Worm (Caenorhabditis elegans) whole organism, L4 larva: ENCODE data around the gene str-252.

Experiments
- F44E2.7 ChIP-seq: fragments of 200-800 bp; sonication (Bioruptor generic); IDR thresholded peaks from 2 replicates; pipeline ENCODE4 v2.1.2; 2022; ENCODE audit warnings: missing genetic modification characterization, missing compliant biosample characterization
- T20F7.1 ChIP-seq: fragments of 200-800 bp; sonication (Bioruptor generic); optimal IDR thresholded peaks from 2 replicates; lab custom pipeline; 2018; ENCODE audit warnings: mild to moderate bottlenecking, missing genetic modification characterization, missing compliant biosample characterization
- Y5F2A.4 ChIP-seq: fragments of 200-800 bp; sonication (Bioruptor generic); optimal IDR thresholded peaks from 2 replicates; lab custom pipeline; 2018; ENCODE audit warnings: mild to moderate bottlenecking, missing genetic modification characterization, missing compliant biosample characterization
- ZK546.5 ChIP-seq, 2 experiments: sonication (generic microtip); optimal IDR thresholded peaks; 2 replicates each; lab custom pipeline; 2017; ENCODE audit warnings: missing biosample characterization in 2 of 2, missing genetic modification characterization in 2 of 2
- aha-1 ChIP-seq: fragments of 150-350 bp; peaks from one replicate; lab custom pipeline; 2014; ENCODE audit warnings: missing biosample characterization, missing genetic modification characterization
- arid-1 ChIP-seq: fragments of 200-800 bp; sonication (Bioruptor generic); conservative IDR thresholded peaks from 2 replicates; pipeline ENCODE4 v1.3.6; 2022; ENCODE audit warnings: missing genetic modification reagents, missing genetic modification characterization, missing compliant biosample characterization
- attf-4 ChIP-seq: sonication (generic microtip); optimal IDR thresholded peaks from 3 replicates; lab custom pipeline; 2017; ENCODE audit warnings: missing biosample characterization, missing genetic modification characterization
- ceh-20 ChIP-seq: fragments of 200-800 bp; sonication (Bioruptor generic); IDR thresholded peaks from 2 replicates; pipeline ENCODE4 v1.3.6; 2022; ENCODE audit warnings: missing genetic modification reagents, missing genetic modification characterization, missing compliant biosample characterization
- ceh-44 ChIP-seq: fragments of 200-800 bp; sonication (Bioruptor generic); IDR thresholded peaks from 2 replicates; pipeline ENCODE4 v1.3.6; 2022; ENCODE audit warnings: missing genetic modification reagents, missing genetic modification characterization, missing compliant biosample characterization
- ces-1 ChIP-seq: fragments of 150-350 bp; sonication (generic microtip); optimal IDR thresholded peaks from 4 replicates; lab custom pipeline; 2014; ENCODE audit warnings: missing biosample characterization, missing genetic modification reagents, missing genetic modification characterization
- cey-2 ChIP-seq: sonication (generic microtip); optimal IDR thresholded peaks from 3 replicates; lab custom pipeline; 2017; ENCODE audit warnings: missing genetic modification characterization, mild to moderate bottlenecking, missing compliant biosample characterization, antibody characterized with exemption, borderline replicate concordance; ENCODE audit not compliant: insufficient read depth
- daf-12 ChIP-seq: fragments of 150-350 bp; optimal IDR thresholded peaks from 2 replicates; lab custom pipeline; 2014; ENCODE audit warnings: missing biosample characterization, missing genetic modification reagents, missing genetic modification characterization
- daf-16 ChIP-seq, 3 experiments: sonication (generic microtip); optimal IDR thresholded peaks; 2 replicates each; lab custom pipeline; 2016 to 2017; ENCODE audit warnings: missing genetic modification characterization in 3 of 3, missing genetic modification reagents in 3 of 3, mild to moderate bottlenecking in 2 of 3, missing compliant biosample characterization in 2 of 3, missing biosample characterization in 1 of 3, moderate library complexity in 1 of 3
- daf-8 ChIP-seq: fragments of 200-800 bp; sonication (Bioruptor generic); IDR thresholded peaks from 2 replicates; pipeline ENCODE4 v1.3.6; 2022; ENCODE audit warnings: missing genetic modification characterization, missing compliant biosample characterization
- dmd-8 ChIP-seq: fragments of 200-800 bp; sonication (Bioruptor generic); IDR thresholded peaks from 2 replicates; pipeline ENCODE4 v1.3.6; 2022; ENCODE audit warnings: missing genetic modification characterization, missing compliant biosample characterization
- duxl-1 ChIP-seq: sonication (generic microtip); optimal IDR thresholded peaks from 2 replicates; lab custom pipeline; 2016; ENCODE audit warnings: mild to moderate bottlenecking, missing genetic modification characterization, moderate library complexity, missing compliant biosample characterization; ENCODE audit not compliant: poor library complexity
- dve-1 ChIP-seq: sonication (generic microtip); optimal IDR thresholded peaks from 2 replicates; lab custom pipeline; 2017; ENCODE audit warnings: antibody characterized with exemption, mild to moderate bottlenecking, missing genetic modification characterization, missing compliant biosample characterization; ENCODE audit not compliant: insufficient read depth
- egl-27 ChIP-seq: sonication (generic microtip); optimal IDR thresholded peaks from 3 replicates; lab custom pipeline; 2017; ENCODE audit warnings: missing biosample characterization, missing genetic modification reagents, missing genetic modification characterization
- fos-1 ChIP-seq: fragments of 150-350 bp; optimal IDR thresholded peaks from 2 replicates; lab custom pipeline; 2014; ENCODE audit warnings: missing biosample characterization, missing genetic modification characterization
- gei-8 ChIP-seq: fragments of 200-800 bp; sonication (Bioruptor generic); optimal IDR thresholded peaks from 2 replicates; lab custom pipeline; 2018; ENCODE audit warnings: mild to moderate bottlenecking, missing genetic modification characterization, missing compliant biosample characterization
- hif-1 ChIP-seq, 2 experiments: sonication (generic microtip); optimal IDR thresholded peaks; 2 replicates each; lab custom pipeline; 2016 to 2017; ENCODE audit warnings: missing compliant biosample characterization in 2 of 2, missing genetic modification characterization in 2 of 2, missing genetic modification reagents in 2 of 2, missing genotype in 2 of 2, mild to moderate bottlenecking in 1 of 2
- hlh-11 ChIP-seq: fragments of 200-800 bp; sonication (Bioruptor generic); optimal IDR thresholded peaks from 2 replicates; lab custom pipeline; 2018; ENCODE audit warnings: mild to moderate bottlenecking, missing genetic modification characterization, missing compliant biosample characterization
- jun-1 ChIP-seq: fragments of 150-350 bp; optimal IDR thresholded peaks from 2 replicates; lab custom pipeline; 2014; ENCODE audit warnings: missing biosample characterization, missing genetic modification reagents, missing genetic modification characterization
- lim-7 ChIP-seq: fragments of 200-800 bp; sonication (Bioruptor generic); IDR thresholded peaks from 2 replicates; pipeline ENCODE4 v1.3.6; 2022; ENCODE audit warnings: missing genetic modification characterization, missing compliant biosample characterization
- lin-1 ChIP-seq: fragments of 200-800 bp; sonication (Bioruptor generic); IDR thresholded peaks from 2 replicates; pipeline ENCODE4 v1.3.6; 2022; ENCODE audit warnings: missing genetic modification reagents, missing genetic modification characterization, missing compliant biosample characterization
- lin-29 ChIP-seq: fragments of 200-800 bp; sonication (Bioruptor generic); IDR thresholded peaks from 2 replicates; pipeline ENCODE4 v1.3.6; 2022; ENCODE audit warnings: missing genetic modification reagents, missing genetic modification characterization, missing compliant biosample characterization
- lin-39 ChIP-seq: fragments of 150-350 bp; optimal IDR thresholded peaks from 2 replicates; lab custom pipeline; 2014; ENCODE audit warnings: missing biosample characterization, missing genetic modification reagents, missing genetic modification characterization
- lsy-2 ChIP-seq, 2 experiments: fragments of 150-350 bp in 1 of 2; sonication (generic microtip) in 1 of 2; optimal IDR thresholded peaks; 2 replicates each; lab custom pipeline; 2014 to 2017; ENCODE audit warnings: missing biosample characterization in 2 of 2, missing genetic modification characterization in 2 of 2
- madf-9 ChIP-seq: fragments of 200-800 bp; sonication (Bioruptor generic); conservative IDR thresholded peaks from 2 replicates; pipeline ENCODE4 v1.3.6; 2022; ENCODE audit warnings: missing genetic modification reagents, missing genetic modification characterization, missing compliant biosample characterization
- mdl-1 ChIP-seq, 2 experiments: fragments of 150-350 bp in 1 of 2; sonication (generic microtip) in 1 of 2; optimal IDR thresholded peaks; 2 replicates each; lab custom pipeline; 2014 to 2017; ENCODE audit warnings: missing biosample characterization in 2 of 2, missing genetic modification characterization in 2 of 2
- mes-2 ChIP-seq: sonication (generic microtip); optimal IDR thresholded peaks from 2 replicates; lab custom pipeline; 2016; ENCODE audit warnings: missing genotype, mild to moderate bottlenecking, missing genetic modification characterization, missing compliant biosample characterization; ENCODE audit not compliant: poor library complexity, severe bottlenecking
- mxl-2 ChIP-seq: fragments of 200-800 bp; sonication (Bioruptor generic); conservative IDR thresholded peaks from 2 replicates; pipeline ENCODE4 v1.3.6; 2022; ENCODE audit warnings: missing genetic modification reagents, missing genetic modification characterization, missing compliant biosample characterization
- nhr-11 ChIP-seq: fragments of 150-350 bp; optimal IDR thresholded peaks from 2 replicates; lab custom pipeline; 2014; ENCODE audit warnings: missing biosample characterization, missing genetic modification characterization
- nhr-25 ChIP-seq: sonication (generic microtip); optimal IDR thresholded peaks from 2 replicates; lab custom pipeline; 2017; ENCODE audit warnings: missing genetic modification characterization, mild to moderate bottlenecking, missing compliant biosample characterization, antibody characterized with exemption, moderate library complexity, borderline replicate concordance; ENCODE audit not compliant: insufficient read depth
- nhr-28 ChIP-seq: fragments of 150-350 bp; optimal IDR thresholded peaks from 2 replicates; lab custom pipeline; 2014; ENCODE audit warnings: missing biosample characterization, missing genetic modification characterization
- nhr-41 ChIP-seq: fragments of 200-800 bp; sonication (Bioruptor generic); IDR thresholded peaks from 2 replicates; pipeline ENCODE4 v1.3.6; 2022; ENCODE audit warnings: missing genetic modification reagents, missing genetic modification characterization, missing compliant biosample characterization
- nhr-42 ChIP-seq: fragments of 200-800 bp; sonication (Bioruptor generic); IDR thresholded peaks from 2 replicates; pipeline ENCODE4 v1.3.6; 2022; ENCODE audit warnings: missing genetic modification characterization, missing compliant biosample characterization
- nhr-6 ChIP-seq: fragments of 150-350 bp; optimal IDR thresholded peaks from 2 replicates; lab custom pipeline; 2014; ENCODE audit warnings: missing biosample characterization, missing genetic modification characterization
- php-3 ChIP-seq: fragments of 200-800 bp; sonication (Bioruptor generic); IDR thresholded peaks from 2 replicates; pipeline ENCODE4 v1.3.6; 2022; ENCODE audit warnings: missing genetic modification reagents, missing genetic modification characterization, missing compliant biosample characterization
- snpc-4 ChIP-seq: fragments of 150-350 bp; optimal IDR thresholded peaks from 2 replicates; lab custom pipeline; 2014; ENCODE audit warnings: missing biosample characterization, missing genetic modification characterization
- tag-97 ChIP-seq: fragments of 200-800 bp; sonication (Bioruptor generic); IDR thresholded peaks from 2 replicates; pipeline ENCODE4 v1.3.6; 2022; ENCODE audit warnings: missing genetic modification characterization, missing compliant biosample characterization
- unc-62 ChIP-seq, 3 experiments: fragments of 150-350 bp in 1 of 3; sonication (generic microtip); optimal IDR thresholded peaks in 2 of 3; peaks in 1 of 3; 1 replicate in 1 of 3; 2 replicates in 2 of 3; lab custom pipeline; 2014 to 2017; ENCODE audit warnings: missing biosample characterization in 3 of 3, missing genetic modification characterization in 3 of 3, missing genetic modification reagents in 3 of 3, missing genotype in 1 of 3
- zip-11 ChIP-seq: fragments of 200-800 bp; sonication (Bioruptor generic); IDR thresholded peaks from 2 replicates; pipeline ENCODE4 v1.3.6; 2022; ENCODE audit warnings: missing genetic modification characterization, missing compliant biosample characterization

Gene str-252

DNA sequence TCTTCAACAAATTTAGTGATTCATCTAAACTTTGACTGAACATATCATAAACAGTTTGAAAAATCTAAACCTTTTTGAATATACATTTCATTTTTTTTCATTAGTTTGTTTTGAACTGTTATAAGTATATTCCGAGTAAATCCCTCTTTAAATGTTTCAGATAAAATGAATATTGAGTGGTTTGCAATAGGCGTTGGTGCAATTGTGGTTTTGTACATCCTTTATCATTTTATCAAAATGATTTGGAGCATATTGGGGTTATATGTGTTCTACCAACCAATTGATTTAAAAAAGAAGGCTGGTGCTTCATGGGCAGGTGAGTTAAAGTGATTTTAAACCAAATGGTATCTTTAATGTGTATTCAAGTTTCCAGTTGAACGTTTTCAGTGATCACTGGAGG lies 11.8 kb upstream of the str-252 start, which contains the start of gene stdh-3:
Gene stdh-3 (plus strand): TSS at position 166 of the 400 bp plus-strand sequence.
- peak in 1 of 2 experiments; percentile 93 for TF ChIP-seq unc-62 (GFP tag; optimal IDR thresholded peaks at IDR 0.05 in 1 of 2; lab: Kevin White, UChicago)
- TF ChIP-seq unc-62 (tag; optimal IDR thresholded peaks at IDR 0.05; lab: Kevin White, UChicago), result no peak
- no peak for TF ChIP-seq lim-7 (GFP tag; lab: Robert Waterston, UW)

DNA sequence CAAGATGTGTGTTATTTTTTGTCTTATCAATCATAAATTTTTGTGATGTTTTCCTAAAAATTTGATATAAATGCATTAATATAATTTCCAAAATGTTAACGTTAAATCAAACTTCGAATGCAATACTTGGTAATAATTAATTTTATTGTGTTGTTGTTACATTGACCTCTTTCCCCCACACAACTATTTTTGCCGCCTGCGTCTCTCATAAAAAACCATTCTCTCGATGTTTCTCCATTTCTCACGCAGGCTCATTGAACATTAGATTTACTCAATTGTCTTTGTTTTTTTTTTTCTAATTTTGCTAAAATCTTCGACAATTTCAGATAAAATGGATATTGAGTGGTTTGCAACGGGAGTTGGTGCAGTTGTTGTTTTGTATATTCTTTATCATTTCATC lies 10.1 kb upstream of the str-252 start, which contains the start of gene stdh-1:
Gene stdh-1 (plus strand): TSS at position 327 of the 400 bp plus-strand sequence.
- TF ChIP-seq hlh-11 (tag; lab: Kevin White, UChicago), result peak; percentile 22
- TF ChIP-seq nhr-28 (tag; lab: Kevin White, UChicago), result peak; percentile 24
- TF ChIP-seq php-3 (GFP tag; lab: Robert Waterston, UW), result peak; percentile 47; the same call in 1 of the 2 replicates
- no peak for TF ChIP-seq lin-1 (GFP tag; lab: Robert Waterston, UW)
- TF ChIP-seq F44E2.7 (GFP tag; lab: Robert Waterston, UW), result no peak
- TF ChIP-seq mxl-2 (GFP tag; lab: Robert Waterston, UW), result no peak
- TF ChIP-seq gei-8 (GFP tag; lab: Kevin White, UChicago), result no peak
- TF ChIP-seq aha-1, result peak; percentile 20
- no peak for TF ChIP-seq ceh-20 (GFP tag; lab: Robert Waterston, UW)
- no peak for TF ChIP-seq nhr-41 (GFP tag; lab: Robert Waterston, UW)
- TF ChIP-seq daf-16 (GFP tag; optimal IDR thresholded peaks at IDR 0.05; lab: Kevin White, UChicago), result no peak
- peak; percentile 76 for TF ChIP-seq daf-16 (tag; optimal IDR thresholded peaks at IDR 0.05; lab: Kevin White, UChicago)
- peak; percentile 9 for TF ChIP-seq nhr-6 (tag; lab: Kevin White, UChicago)
- TF ChIP-seq T20F7.1, result no peak
- TF ChIP-seq duxl-1 (tag; lab: Kevin White, UChicago), result no peak
- no peak for TF ChIP-seq arid-1 (GFP tag; lab: Robert Waterston, UW)
- TF ChIP-seq mes-2 (tag; lab: Kevin White, UChicago), result no peak
- TF ChIP-seq jun-1 (tag; lab: Kevin White, UChicago), result no peak
- peak in 1 of 2 experiments; percentile 30 for TF ChIP-seq hif-1 (tag; optimal IDR thresholded peaks at IDR 0.05; lab: Kevin White, UChicago)
- TF ChIP-seq nhr-25, result no peak
- no peak for TF ChIP-seq daf-8
- peak; percentile 8 for TF ChIP-seq dve-1 (tag; lab: Kevin White, UChicago)

DNA sequence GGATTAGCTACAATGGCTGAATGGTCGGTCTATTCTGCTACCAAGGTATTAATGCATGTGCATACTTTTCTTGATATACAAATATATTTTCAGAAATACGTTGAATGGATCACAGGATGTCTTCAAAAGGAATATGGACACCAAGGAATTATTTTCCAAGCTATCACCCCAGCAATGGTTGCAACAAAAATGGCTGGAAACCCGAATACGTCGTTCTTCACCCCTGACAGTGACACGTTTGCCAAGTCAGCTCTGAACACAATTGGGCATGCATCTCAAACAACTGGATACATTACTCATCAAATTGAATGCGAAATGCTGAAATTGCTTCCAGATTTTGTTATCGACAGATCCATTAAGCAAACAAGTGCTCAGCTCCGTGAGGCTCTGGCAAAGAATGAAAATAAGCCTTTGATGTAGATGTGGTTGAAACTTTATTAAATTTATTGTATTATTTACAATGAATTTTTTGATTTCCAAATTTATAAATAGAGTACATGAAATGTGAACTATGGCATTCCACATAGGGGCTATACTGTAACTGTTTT lies 8.7 kb upstream of the str-252 start:
- peak; percentile 75 for TF ChIP-seq T20F7.1
- no peak for TF ChIP-seq ZK546.5 (tag; optimal IDR thresholded peaks at IDR 0.05; lab: Kevin White, UChicago)
- TF ChIP-seq cey-2 (tag; lab: Kevin White, UChicago), result no peak
- no peak for TF ChIP-seq tag-97
- TF ChIP-seq unc-62 (GFP tag; optimal IDR thresholded peaks at IDR 0.05 in 1 of 2; lab: Kevin White, UChicago), result no peak
- no peak for TF ChIP-seq unc-62 (tag; optimal IDR thresholded peaks at IDR 0.05; lab: Kevin White, UChicago)
- TF ChIP-seq hif-1 (tag; optimal IDR thresholded peaks at IDR 0.05; lab: Kevin White, UChicago), result peak in 1 of 2 experiments; percentile 39
- TF ChIP-seq daf-16 (GFP tag; optimal IDR thresholded peaks at IDR 0.05; lab: Kevin White, UChicago), result peak in 1 of 2 experiments; percentile 1
- TF ChIP-seq daf-16 (tag; optimal IDR thresholded peaks at IDR 0.05; lab: Kevin White, UChicago), result peak; percentile 18
- TF ChIP-seq egl-27 (tag; lab: Kevin White, UChicago), result no peak
- TF ChIP-seq fos-1, result no peak
- peak; percentile 69 to 72 for TF ChIP-seq lsy-2 (tag; optimal IDR thresholded peaks at IDR 0.05; lab: Kevin White, UChicago)
- no peak for TF ChIP-seq lin-39 (tag; lab: Kevin White, UChicago)
- no peak for TF ChIP-seq mxl-2 (GFP tag; lab: Robert Waterston, UW)
- TF ChIP-seq daf-12 (tag; lab: Kevin White, UChicago), result no peak
- TF ChIP-seq dmd-8 (GFP tag; lab: Robert Waterston, UW), result peak; percentile 69
- peak in 1 of 2 experiments; percentile 22 for TF ChIP-seq mdl-1 (tag; optimal IDR thresholded peaks at IDR 0.05; lab: Kevin White, UChicago)
- TF ChIP-seq zip-11 (GFP tag; lab: Robert Waterston, UW), result no peak
- peak; percentile 51; the same call in 1 of the 2 replicates for TF ChIP-seq lin-1 (GFP tag; lab: Robert Waterston, UW)
- TF ChIP-seq ces-1 (GFP tag; lab: Kevin White, UChicago), result no peak
- TF ChIP-seq nhr-42 (GFP tag; lab: Robert Waterston, UW), result peak; percentile 27; the same call in 1 of the 2 replicates
- peak; percentile 34; the same call in 1 of the 2 replicates for TF ChIP-seq madf-9 (GFP tag; lab: Robert Waterston, UW)
- TF ChIP-seq nhr-41 (GFP tag; lab: Robert Waterston, UW), result peak; percentile 42; the same call in 1 of the 2 replicates
- no peak for TF ChIP-seq attf-4
- TF ChIP-seq Y5F2A.4, result no peak
- TF ChIP-seq nhr-11 (tag; lab: Kevin White, UChicago), result peak; percentile 11
- no peak for TF ChIP-seq ceh-44
- TF ChIP-seq lin-29 (GFP tag; lab: Robert Waterston, UW), result no peak
- no peak for TF ChIP-seq snpc-4
